Fruit fly (Drosophila melanogaster) whole organism, embryonic: ENCODE data around the gene SC35.

ENCODE experiments used
- Abd-B ChIP-seq: fragments of 200-800 bp; sonication (Bioruptor generic); optimal IDR thresholded peaks from 2 replicates; lab custom pipeline; 2018; ENCODE audit warnings: missing biosample characterization, mild to moderate bottlenecking, missing genetic modification characterization, moderate library complexity
- Aef1 ChIP-seq: fragments of 200-800 bp; sonication (Bioruptor generic); IDR thresholded peaks from 3 replicates; pipeline ENCODE4 v1.3.6; 2022; ENCODE audit warnings: missing biosample characterization, missing genetic modification characterization
- BEAF-32 ChIP-seq: fragments of 200-800 bp; sonication (Bioruptor generic); optimal IDR thresholded peaks from 3 replicates; lab custom pipeline; 2017; ENCODE audit warnings: missing biosample characterization, missing genetic modification characterization, mild to moderate bottlenecking, moderate library complexity, missing genetic modification reagents
- Blimp-1 ChIP-seq: fragments of 200-800 bp; sonication (Bioruptor generic); optimal IDR thresholded peaks from 3 replicates; lab custom pipeline; 2018; ENCODE audit warnings: missing biosample characterization, missing genetic modification characterization, mild to moderate bottlenecking, moderate library complexity, missing genetic modification reagents
- CG11247 ChIP-seq: fragments of 200-800 bp; sonication (Bioruptor generic); IDR thresholded peaks from 2 replicates; pipeline ENCODE4 v1.3.6; 2022; ENCODE audit warnings: missing biosample characterization, missing genetic modification characterization
- CG1233 ChIP-seq: fragments of 200-800 bp; sonication (Bioruptor generic); optimal IDR thresholded peaks from 4 replicates; lab custom pipeline; 2018; ENCODE audit warnings: missing biosample characterization, mild to moderate bottlenecking, missing genetic modification characterization
- CG13287 ChIP-seq: fragments of 200-800 bp; sonication (Bioruptor generic); IDR thresholded peaks from 2 replicates; pipeline ENCODE4 v1.3.6; 2022; ENCODE audit warnings: missing biosample characterization, missing genetic modification characterization; ENCODE audit not compliant: partially characterized antibody
- CG13296 ChIP-seq: fragments of 200-800 bp; sonication (Bioruptor generic); optimal IDR thresholded peaks from 3 replicates; lab custom pipeline; 2018; ENCODE audit warnings: missing biosample characterization, mild to moderate bottlenecking, missing genetic modification characterization
- CG13424 ChIP-seq: fragments of 200-800 bp; sonication (Bioruptor generic); optimal IDR thresholded peaks from 2 replicates; lab custom pipeline; 2019; ENCODE audit warnings: missing biosample characterization, mild to moderate bottlenecking, missing genetic modification characterization, moderate library complexity
- CG17359 ChIP-seq: fragments of 200-800 bp; sonication (Bioruptor generic); optimal IDR thresholded peaks from 3 replicates; lab custom pipeline; 2018; ENCODE audit warnings: missing biosample characterization, mild to moderate bottlenecking, missing genetic modification characterization, moderate library complexity
- CG17829 ChIP-seq: fragments of 200-800 bp; optimal IDR thresholded peaks from 2 replicates; lab custom pipeline; 2019; ENCODE audit warnings: missing biosample characterization, mild to moderate bottlenecking, missing genetic modification characterization, moderate library complexity
- CG1792 ChIP-seq: fragments of 200-800 bp; sonication (Bioruptor generic); optimal IDR thresholded peaks from 2 replicates; lab custom pipeline; 2016; ENCODE audit warnings: missing biosample characterization, missing genetic modification characterization
- CG2875 ChIP-seq: fragments of 200-800 bp; sonication (Bioruptor generic); optimal IDR thresholded peaks from 2 replicates; lab custom pipeline; 2017; ENCODE audit warnings: missing biosample characterization, mild to moderate bottlenecking, missing genetic modification characterization, missing genetic modification reagents
- CG31388 ChIP-seq: fragments of 200-800 bp; sonication (Bioruptor generic); optimal IDR thresholded peaks from 2 replicates; lab custom pipeline; 2016; ENCODE audit warnings: missing biosample characterization, missing genetic modification characterization
- CG3163 ChIP-seq: fragments of 200-800 bp; sonication (Bioruptor generic); optimal IDR thresholded peaks from 3 replicates; lab custom pipeline; 2016; ENCODE audit warnings: missing biosample characterization, missing genetic modification characterization
- CG3726 ChIP-seq: fragments of 200-800 bp; sonication (Bioruptor generic); IDR thresholded peaks from 3 replicates; pipeline ENCODE4, ENCODE4 v1.3.6; 2022; ENCODE audit warnings: missing biosample characterization, missing genetic modification characterization
- CG4424 ChIP-seq: fragments of 200-800 bp; sonication (Bioruptor generic); optimal IDR thresholded peaks from 3 replicates; lab custom pipeline; 2016; ENCODE audit warnings: missing biosample characterization, missing genetic modification characterization
- CG5245 ChIP-seq: fragments of 200-800 bp; sonication (Bioruptor generic); optimal IDR thresholded peaks from 3 replicates; lab custom pipeline; 2016; ENCODE audit warnings: missing biosample characterization, missing genetic modification characterization
- CG8944 ChIP-seq: fragments of 200-800 bp; sonication (Bioruptor generic); optimal IDR thresholded peaks from 3 replicates; lab custom pipeline; 2016; ENCODE audit warnings: missing biosample characterization, missing genetic modification characterization
- CG9609 ChIP-seq: fragments of 200-800 bp; sonication (Bioruptor generic); optimal IDR thresholded peaks from 3 replicates; lab custom pipeline; 2016; ENCODE audit warnings: missing biosample characterization, missing genetic modification characterization
- Chrac-16 ChIP-seq: fragments of 200-800 bp; sonication (Bioruptor generic); optimal IDR thresholded peaks from 3 replicates; lab custom pipeline; 2016; ENCODE audit warnings: missing biosample characterization, missing genetic modification characterization
- Doc3 ChIP-seq: fragments of 200-800 bp; sonication (Bioruptor generic); IDR thresholded peaks from 3 replicates; pipeline ENCODE4 v1.3.6; 2022; ENCODE audit warnings: missing biosample characterization, missing genetic modification characterization; ENCODE audit not compliant: partially characterized antibody
- Elba2 ChIP-seq: fragments of 200-800 bp; sonication (Bioruptor generic); optimal IDR thresholded peaks from 3 replicates; lab custom pipeline; 2016; ENCODE audit warnings: missing biosample characterization, missing genetic modification characterization
- Fer1 ChIP-seq: fragments of 200-800 bp; sonication (Bioruptor generic); optimal IDR thresholded peaks from 2 replicates; lab custom pipeline; 2017; ENCODE audit warnings: missing biosample characterization, mild to moderate bottlenecking, missing genetic modification characterization
- HLH54F ChIP-seq: fragments of 200-800 bp; sonication (Bioruptor generic); optimal IDR thresholded peaks from 3 replicates; lab custom pipeline; 2016; ENCODE audit warnings: missing biosample characterization, missing genetic modification characterization
- Hmx ChIP-seq: fragments of 200-800 bp; sonication (Bioruptor generic); optimal IDR thresholded peaks from 2 replicates; lab custom pipeline; 2016; ENCODE audit warnings: missing biosample characterization, missing genetic modification characterization
- Hr3 ChIP-seq: fragments of 200-800 bp; sonication (Bioruptor generic); optimal IDR thresholded peaks from 3 replicates; lab custom pipeline; 2016; ENCODE audit warnings: missing biosample characterization, missing genetic modification characterization
- Hsf ChIP-seq: fragments of 200-800 bp; sonication (Bioruptor generic); optimal IDR thresholded peaks from 3 replicates; lab custom pipeline; 2016; ENCODE audit warnings: missing biosample characterization, missing genetic modification characterization
- Jarid2 ChIP-seq: fragments of 200-800 bp; sonication (Bioruptor generic); optimal IDR thresholded peaks from 3 replicates; lab custom pipeline; 2017; ENCODE audit warnings: mild to moderate bottlenecking, missing biosample characterization, missing genetic modification reagents, missing genetic modification characterization
- MBD-R2 ChIP-seq: fragments of 200-800 bp; sonication (Bioruptor generic); IDR thresholded peaks from 2 replicates; pipeline ENCODE4 v1.3.6; 2022; ENCODE audit warnings: missing biosample characterization, missing genetic modification characterization
- MTF-1 ChIP-seq: fragments of 200-800 bp; sonication (Bioruptor generic); optimal IDR thresholded peaks from 2 replicates; lab custom pipeline; 2018; ENCODE audit warnings: missing biosample characterization, mild to moderate bottlenecking, missing genetic modification characterization, borderline replicate concordance
- Myb ChIP-seq: fragments of 200-800 bp; sonication (Bioruptor generic); optimal IDR thresholded peaks from 2 replicates; lab custom pipeline; 2016; ENCODE audit warnings: missing biosample characterization, missing genetic modification characterization
- NC2β ChIP-seq: fragments of 200-800 bp; sonication (Bioruptor generic); optimal IDR thresholded peaks from 2 replicates; lab custom pipeline; 2016; ENCODE audit warnings: missing biosample characterization, missing genetic modification characterization
- Oli ChIP-seq: fragments of 200-800 bp; sonication (Bioruptor generic); optimal IDR thresholded peaks from 2 replicates; lab custom pipeline; 2018; ENCODE audit warnings: missing biosample characterization, mild to moderate bottlenecking, missing genetic modification characterization, moderate library complexity
- Opbp ChIP-seq: fragments of 200-800 bp; sonication (Bioruptor generic); IDR thresholded peaks from 3 replicates; pipeline ENCODE4 v1.3.6; 2022; ENCODE audit warnings: missing biosample characterization, missing genetic modification characterization; ENCODE audit not compliant: partially characterized antibody
- Ptx1 ChIP-seq: fragments of 200-800 bp; sonication (Bioruptor generic); IDR thresholded peaks from 2 replicates; pipeline ENCODE4 v1.3.6; 2022; ENCODE audit warnings: missing biosample characterization, missing genetic modification characterization
- Rfx ChIP-seq: fragments of 200-800 bp; sonication (Bioruptor generic); IDR thresholded peaks from 2 replicates; pipeline ENCODE4 v1.3.6; 2022; ENCODE audit warnings: missing biosample characterization, missing genetic modification characterization
- Scr ChIP-seq: fragments of 200-800 bp; sonication (Bioruptor generic); IDR thresholded peaks from 2 replicates; pipeline ENCODE4 v1.3.6; 2022; ENCODE audit warnings: missing biosample characterization, missing genetic modification characterization; ENCODE audit not compliant: partially characterized antibody
- YL-1 ChIP-seq: fragments of 200-800 bp; sonication (Bioruptor generic); optimal IDR thresholded peaks from 3 replicates; lab custom pipeline; 2017; ENCODE audit warnings: missing biosample characterization, mild to moderate bottlenecking, missing genetic modification characterization
- bab2 ChIP-seq: fragments of 200-800 bp; sonication (Bioruptor generic); optimal IDR thresholded peaks from 2 replicates; lab custom pipeline; 2016; ENCODE audit warnings: missing biosample characterization, missing genetic modification characterization
- caup ChIP-seq: fragments of 200-800 bp; sonication (Bioruptor generic); optimal IDR thresholded peaks from 3 replicates; lab custom pipeline; 2017; ENCODE audit warnings: missing biosample characterization, mild to moderate bottlenecking, missing genetic modification characterization, moderate library complexity; ENCODE audit not compliant: severe bottlenecking
- chinmo ChIP-seq: fragments of 200-800 bp; sonication (Bioruptor generic); IDR thresholded peaks from 4 replicates; pipeline ENCODE4 v1.3.6; 2022; ENCODE audit warnings: missing biosample characterization, missing genetic modification characterization; ENCODE audit not compliant: partially characterized antibody
- dpn ChIP-seq, 2 experiments: fragments of 200-800 bp; sonication (Bioruptor generic); optimal IDR thresholded peaks; 3 replicates each; lab custom pipeline; 2016; ENCODE audit warnings: missing biosample characterization in 2 of 2, missing genetic modification characterization in 2 of 2
- dysf ChIP-seq: fragments of 200-800 bp; sonication (Bioruptor generic); IDR thresholded peaks from 3 replicates; pipeline ENCODE4 v1.3.6; 2022; ENCODE audit warnings: missing biosample characterization, missing genetic modification characterization
- gcm ChIP-seq: fragments of 200-800 bp; sonication (Bioruptor generic); optimal IDR thresholded peaks from 2 replicates; lab custom pipeline; 2019; ENCODE audit warnings: missing biosample characterization, mild to moderate bottlenecking, missing genetic modification characterization, moderate library complexity
- gfzf ChIP-seq: fragments of 200-800 bp; sonication (Bioruptor generic); optimal IDR thresholded peaks from 2 replicates; lab custom pipeline; 2016; ENCODE audit warnings: missing biosample characterization, mild to moderate bottlenecking, missing genetic modification characterization, moderate library complexity
- kay ChIP-seq: fragments of 200-800 bp; sonication (Bioruptor generic); optimal IDR thresholded peaks from 2 replicates; lab custom pipeline; 2016; ENCODE audit warnings: missing biosample characterization, missing genetic modification characterization
- lilli ChIP-seq: fragments of 200-800 bp; sonication (Bioruptor generic); optimal IDR thresholded peaks from 3 replicates; lab custom pipeline; 2016; ENCODE audit warnings: missing biosample characterization, missing genetic modification characterization
- tap ChIP-seq: fragments of 200-800 bp; optimal IDR thresholded peaks from 3 replicates; lab custom pipeline; 2019; ENCODE audit warnings: missing biosample characterization, mild to moderate bottlenecking, missing genetic modification characterization, moderate library complexity
- vvl ChIP-seq: fragments of 200-800 bp; sonication (Bioruptor generic); IDR thresholded peaks from 2 replicates; pipeline ENCODE4 v1.3.6; 2022; ENCODE audit warnings: missing biosample characterization, missing genetic modification characterization

Gene SC35

DNA sequence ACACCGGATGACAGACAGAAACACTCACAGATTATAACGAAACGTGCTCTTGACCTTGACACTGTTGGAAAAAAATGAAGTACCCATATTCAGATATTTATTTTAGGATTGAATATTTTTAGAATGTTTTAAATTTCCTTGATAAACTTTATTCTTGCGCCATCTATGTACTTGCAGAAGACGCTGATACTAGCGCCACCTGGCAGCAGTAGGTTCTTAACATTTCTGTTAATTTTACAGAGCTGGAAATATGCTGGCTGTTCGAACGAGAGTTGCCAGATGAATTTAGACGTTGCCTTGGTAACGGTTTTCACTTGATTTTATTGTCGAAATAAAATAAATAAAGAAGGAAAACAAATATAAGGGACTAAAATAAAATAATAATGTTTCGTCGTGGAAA lies 9.9 kb downstream of the SC35 start, which contains the start of gene Fam92 (continued):
- peak; percentile 62; the same call in 2 of the 3 replicates for TF ChIP-seq Opbp (GFP tag; lab: Robert Waterston, UW)
- TF ChIP-seq NC2β (GFP tag; lab: Kevin White, UChicago) = peak; percentile 61
- peak; percentile 36 for TF ChIP-seq CG8944 (GFP tag; lab: Kevin White, UChicago)
- peak; percentile 62 for TF ChIP-seq CG5245 (GFP tag; lab: Kevin White, UChicago)
- peak; percentile 15 for TF ChIP-seq gfzf
- TF ChIP-seq Hmx (GFP tag; lab: Kevin White, UChicago) = peak; percentile 21
- TF ChIP-seq Ptx1 (GFP tag; lab: Robert Waterston, UW) = peak; percentile 18; the same call in 1 of the 2 replicates
- TF ChIP-seq caup (GFP tag; lab: Kevin White, UChicago) = peak; percentile 52
- TF ChIP-seq dysf (GFP tag; lab: Robert Waterston, UW) = peak; percentile 49; the same call in 1 of the 3 replicates
- TF ChIP-seq CG4424 = peak; percentile 39
- TF ChIP-seq Jarid2 (GFP tag; lab: Kevin White, UChicago) = no peak
- TF ChIP-seq CG11247 (GFP tag; lab: Robert Waterston, UW) = peak; percentile 52
- TF ChIP-seq CG13296 (GFP tag; lab: Kevin White, UChicago) = peak; percentile 21
- TF ChIP-seq gcm (GFP tag; lab: Kevin White, UChicago) = peak; percentile 71
- TF ChIP-seq CG9609 (GFP tag; lab: Kevin White, UChicago) = peak; percentile 31
- TF ChIP-seq HLH54F (GFP tag; lab: Kevin White, UChicago) = peak; percentile 22
- TF ChIP-seq kay (GFP tag; lab: Kevin White, UChicago) = peak; percentile 0
- peak; percentile 46 for TF ChIP-seq Hr3 (GFP tag; lab: Kevin White, UChicago)
- TF ChIP-seq CG13287 (GFP tag; lab: Robert Waterston, UW) = peak; percentile 31; the same call in 1 of the 2 replicates
- peak; percentile 53 for TF ChIP-seq CG13424 (tag; lab: Kevin White, UChicago)
- no peak for TF ChIP-seq tap
- peak; percentile 31 for TF ChIP-seq CG2875
- peak; percentile 39; the same call in 1 of the 2 replicates for TF ChIP-seq MBD-R2
- peak; percentile 69 for TF ChIP-seq lilli (GFP tag; lab: Kevin White, UChicago)
- TF ChIP-seq vvl (GFP tag; lab: Robert Waterston, UW) = peak; percentile 72
- peak; percentile 39 for TF ChIP-seq Blimp-1 (GFP tag; lab: Kevin White, UChicago)
- TF ChIP-seq CG17829 (tag; lab: Kevin White, UChicago) = peak; percentile 78
- no peak for TF ChIP-seq chinmo (GFP tag; lab: Robert Waterston, UW)
- TF ChIP-seq Aef1 (GFP tag; lab: Robert Waterston, UW) = peak; percentile 48; the same call in 1 of the 3 replicates
- TF ChIP-seq CG17359 (tag; lab: Kevin White, UChicago) = peak; percentile 67
- TF ChIP-seq Oli (tag; lab: Kevin White, UChicago) = peak; percentile 24
- peak; percentile 14 for TF ChIP-seq YL-1 (GFP tag; lab: Kevin White, UChicago)
- no peak for TF ChIP-seq Scr
- TF ChIP-seq Fer1 (GFP tag; lab: Kevin White, UChicago) = peak; percentile 57
- TF ChIP-seq dpn (GFP tag; optimal IDR thresholded peaks at IDR 0.05; lab: Kevin White, UChicago) = peak; percentile 56 to 59
- peak; percentile 65 for TF ChIP-seq MTF-1 (GFP tag; lab: Kevin White, UChicago)
- TF ChIP-seq Elba2 (GFP tag; lab: Kevin White, UChicago) = no peak
- peak; percentile 12 for TF ChIP-seq BEAF-32 (GFP tag; lab: Kevin White, UChicago)
- peak; percentile 91 for TF ChIP-seq Rfx (GFP tag; lab: Robert Waterston, UW)
- TF ChIP-seq CG3726 (GFP tag; lab: Robert Waterston, UW) = no peak
- peak; percentile 5 for TF ChIP-seq Abd-B
- TF ChIP-seq CG1233 = peak; percentile 41
- no peak for TF ChIP-seq Doc3 (GFP tag; lab: Robert Waterston, UW)
- peak; percentile 42 for TF ChIP-seq bab2 (GFP tag; lab: Kevin White, UChicago)
- peak; percentile 94 for TF ChIP-seq Myb (GFP tag; lab: Kevin White, UChicago)
- TF ChIP-seq CG3163 = no peak
- peak; percentile 57 for TF ChIP-seq Chrac-16 (GFP tag; lab: Kevin White, UChicago)
- no peak for TF ChIP-seq CG1792 (GFP tag; lab: Kevin White, UChicago)
- peak; percentile 62 for TF ChIP-seq Hsf
- no peak for TF ChIP-seq CG31388 (GFP tag; lab: Kevin White, UChicago)
